Fruit fly (Drosophila melanogaster): Measurements from ENCODE around the gene Sps2.

Gene Sps2

dm6 chr2L:10342471-10342870 is at the start of gene Sps2:
Sps2 (plus strand) TSS chr2L:10342594.
- TF ChIP-seq noc (tag; optimal IDR thresholded peaks at IDR 0.05): no peak

DNA sequence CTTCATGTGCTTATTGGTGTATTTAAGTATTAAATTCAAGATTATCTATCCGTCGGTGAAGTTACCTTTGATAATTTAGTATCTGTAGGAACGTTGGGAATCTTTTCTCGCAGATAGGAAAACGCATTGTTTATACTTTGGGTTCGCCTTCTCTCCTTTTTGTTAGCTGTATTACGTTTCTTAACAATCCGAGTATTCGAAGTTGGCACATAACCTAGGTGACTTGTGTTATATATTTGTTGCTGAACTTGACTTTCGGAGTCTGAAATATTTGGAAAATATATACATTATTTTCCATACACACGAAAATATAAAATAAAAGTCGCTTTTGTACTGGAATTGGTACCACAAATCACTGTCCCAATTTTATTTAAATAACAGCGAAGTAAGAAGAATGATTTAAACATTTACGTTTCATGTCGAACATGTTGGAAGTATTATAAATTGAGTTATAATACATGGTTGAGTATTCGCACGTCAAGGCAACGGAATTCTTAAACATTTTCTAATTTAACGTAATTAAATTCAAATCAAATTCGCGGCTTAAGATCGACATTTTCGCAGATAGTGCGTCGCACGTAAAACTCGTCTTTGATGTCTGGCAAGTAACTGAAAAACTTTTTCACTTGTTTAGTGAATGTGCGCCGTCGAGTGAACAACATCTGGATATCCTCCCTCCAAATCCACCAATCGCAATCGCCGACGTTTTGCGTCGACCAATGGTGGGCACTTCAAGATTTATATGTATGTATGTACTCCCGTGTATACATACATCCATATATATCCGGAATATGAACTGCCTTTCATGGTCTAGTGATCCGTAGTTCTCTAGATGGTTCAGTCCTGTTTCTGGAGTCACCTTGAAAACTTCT is 47.4 kb upstream of the Sps2 start, which contains the start of gene Hand:
Gene Hand, minus strand, starts transcription at position 588 of the 872 bp plus-strand sequence.
- no peak for TF ChIP-seq noc (tag; optimal IDR thresholded peaks at IDR 0.05)

dm6 chr2L:10298306-10298705 is 44.1 kb upstream of the Sps2 start:
- no peak for TF ChIP-seq noc (tag; optimal IDR thresholded peaks at IDR 0.05)

- TF ChIP-seq noc (tag; optimal IDR thresholded peaks at IDR 0.05): no peak
Measured at dm6 chr2L:10299077-10299809, 43.2 kb upstream of the Sps2 start.

dm6 chr2L:10299810-10300147 is 42.6 kb upstream of the Sps2 start, which contains the start of gene CYLD:
CYLD (minus strand) TSS chr2L:10299847.
- TF ChIP-seq noc (tag; optimal IDR thresholded peaks at IDR 0.05): no peak

- no peak for TF ChIP-seq noc (tag; optimal IDR thresholded peaks at IDR 0.05)
Measured at dm6 chr2L:10301918-10302317, 40.5 kb upstream of the Sps2 start, which contains the start of gene CG13138. CG13138 (minus strand) TSS chr2L:10302018.

DNA sequence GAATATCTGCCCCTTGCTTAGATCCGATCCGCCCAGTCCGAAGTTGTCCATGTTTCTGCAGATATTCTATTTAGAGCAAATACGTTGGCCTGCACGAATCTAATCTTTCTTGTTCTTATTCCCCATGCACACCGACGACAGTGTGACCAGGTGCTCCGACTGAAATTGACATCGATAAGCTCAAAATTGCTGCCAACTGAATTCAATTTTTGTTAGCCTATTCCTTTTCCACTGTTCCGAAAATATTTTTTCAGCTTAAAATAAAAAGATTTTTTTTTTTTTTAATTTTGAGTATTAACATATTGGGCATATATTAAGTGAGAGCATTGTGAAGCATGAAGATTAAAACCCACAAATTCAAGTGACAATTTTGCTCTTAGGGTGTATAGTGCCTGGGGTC is 38.6 kb upstream of the Sps2 start, which contains the start of gene nmd:
Gene nmd, minus strand, starts transcription at position 162 of the 400 bp plus-strand sequence.
- TF ChIP-seq noc (tag; optimal IDR thresholded peaks at IDR 0.05): no peak

DNA sequence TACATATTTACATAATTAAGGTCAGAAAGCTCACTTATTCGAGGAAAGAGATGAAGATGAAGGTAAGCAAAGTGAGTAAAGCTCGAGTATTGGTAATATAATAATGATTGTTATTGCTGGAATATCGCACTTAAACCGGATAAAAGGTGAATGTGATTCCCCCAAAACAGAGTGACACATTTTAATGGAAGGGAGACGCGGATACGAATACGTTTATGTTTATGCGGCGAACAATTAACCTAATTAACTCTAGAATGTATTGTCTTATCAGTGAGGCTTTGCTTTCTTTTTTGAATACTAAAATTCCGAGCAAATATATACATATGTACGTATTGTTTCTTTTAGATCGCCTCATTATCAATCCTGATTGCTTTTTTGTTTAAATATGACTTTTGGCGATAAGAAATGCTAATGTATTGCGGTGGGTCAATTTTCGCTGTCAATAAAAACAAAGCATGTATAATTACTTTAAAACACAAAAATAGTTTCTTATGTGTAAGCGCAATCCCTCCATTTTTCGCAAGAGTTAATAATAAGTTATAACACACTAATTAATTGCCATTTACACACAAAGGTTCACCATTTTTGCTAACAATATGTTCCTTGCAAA is 36.8 kb upstream of the Sps2 start:
- TF ChIP-seq noc (tag; optimal IDR thresholded peaks at IDR 0.05): peak; percentile 64

- peak; percentile 59 for TF ChIP-seq noc (tag; optimal IDR thresholded peaks at IDR 0.05)
Measured at dm6 chr2L:10306518-10307260, 35.7 kb upstream of the Sps2 start, which contains the start of the genes CG5390 and CG4968. CG5390 (minus strand) TSS chr2L:10306594. CG4968 (plus strand) TSS chr2L:10306922.

DNA sequence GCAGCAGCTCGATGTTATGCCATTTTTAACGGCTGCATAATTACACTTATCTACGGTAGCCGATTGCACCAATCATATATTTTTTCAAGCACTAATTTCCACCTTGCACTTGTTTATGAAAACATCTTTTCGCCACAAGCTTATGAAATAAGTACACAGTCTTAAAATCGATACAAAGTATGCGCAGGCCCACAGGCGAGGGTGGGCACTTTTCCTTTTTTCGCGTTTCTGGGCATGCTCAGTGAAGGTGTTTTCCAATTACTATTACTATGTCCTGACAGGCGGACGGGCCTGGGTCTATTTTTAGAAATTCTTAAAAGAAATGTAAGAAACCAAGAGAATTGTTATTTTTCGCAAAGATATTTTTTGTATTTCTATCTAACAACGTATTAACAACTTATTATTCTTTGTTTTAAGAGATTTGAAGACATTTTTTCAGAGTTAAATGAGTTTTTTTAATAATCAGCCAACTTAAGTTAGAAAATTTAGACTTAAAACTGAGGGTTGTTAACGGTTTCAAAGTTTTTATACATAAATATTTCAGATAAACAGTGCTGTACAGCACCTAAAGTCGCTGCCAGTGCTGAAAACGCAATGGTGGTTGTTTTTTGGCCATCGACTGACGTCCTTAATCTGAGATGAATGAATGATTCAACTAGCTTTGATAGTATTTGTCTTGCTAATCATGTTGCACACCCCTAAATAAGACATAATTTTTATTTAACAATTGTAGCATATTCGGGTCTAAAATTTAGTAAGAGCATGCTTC is 31.6 kb upstream of the Sps2 start, which contains the start of gene Cdk5alpha:
Gene Cdk5alpha, minus strand, starts transcription at position 343 of the 769 bp plus-strand sequence.
- TF ChIP-seq noc (tag; optimal IDR thresholded peaks at IDR 0.05): no peak

DNA sequence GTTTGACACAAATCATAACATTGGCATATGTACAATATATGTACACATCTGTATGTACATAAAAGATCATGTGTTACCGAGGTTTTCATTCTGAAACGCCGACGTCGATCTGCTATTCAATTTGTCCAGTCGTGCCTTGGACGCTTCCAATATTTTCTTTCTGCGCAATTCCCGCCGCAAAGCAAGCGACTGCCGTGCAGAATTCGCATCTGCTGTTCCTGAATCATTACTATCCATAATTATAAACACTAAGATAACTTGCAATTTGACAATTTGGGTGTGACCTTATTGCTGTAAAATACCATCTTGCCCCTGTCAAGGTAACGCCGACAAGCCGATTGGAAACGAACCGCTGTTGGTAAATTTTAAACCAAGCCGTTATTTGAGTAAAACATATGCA is 30.6 kb upstream of the Sps2 start:
- no peak for TF ChIP-seq noc (tag; optimal IDR thresholded peaks at IDR 0.05)

DNA sequence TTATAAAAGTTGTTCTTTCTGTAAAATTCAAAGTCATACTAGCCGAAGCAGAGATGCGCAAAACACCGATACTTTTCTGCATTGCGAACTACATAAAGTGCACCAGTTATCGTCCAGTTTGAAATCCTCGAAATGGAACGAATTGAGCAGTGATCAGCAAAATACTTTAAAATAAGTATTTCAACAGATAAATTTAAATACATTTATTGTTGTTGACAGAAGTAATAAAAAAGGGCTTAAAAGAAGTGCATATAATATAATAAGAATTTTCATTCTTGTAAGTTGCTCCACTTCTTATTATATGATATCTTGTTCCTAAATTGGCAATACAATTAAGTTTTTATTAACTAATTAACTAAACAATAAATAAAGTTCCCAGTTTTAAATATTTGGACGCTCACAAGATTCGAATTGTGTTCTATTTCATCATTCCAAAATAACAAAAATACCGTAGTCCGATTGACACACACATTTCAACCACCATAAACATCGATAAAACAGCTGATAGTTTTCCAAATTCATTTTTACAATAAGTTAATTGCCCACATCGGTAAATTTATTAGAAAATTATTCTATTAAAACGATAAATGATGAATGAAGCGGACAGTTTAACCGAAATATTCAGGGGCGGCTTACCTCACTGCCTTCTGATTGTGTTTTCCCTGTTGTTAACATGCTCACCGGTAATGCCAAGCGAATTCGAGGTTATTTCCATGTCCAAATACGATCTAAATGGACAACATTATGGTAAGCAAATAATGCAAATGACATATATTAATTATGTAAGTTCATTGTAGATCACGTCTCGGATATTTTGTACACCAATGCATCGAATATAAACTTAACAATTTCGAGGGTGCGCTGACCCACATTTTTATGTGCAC is 27.8 kb upstream of the Sps2 start, which contains the start of the genes Usp14 and CG4972:
Gene Usp14, minus strand, starts transcription at position 70 of the 884 bp plus-strand sequence.
Gene CG4972, plus strand, starts transcription at position 466 of the 884 bp plus-strand sequence.
- no peak for TF ChIP-seq noc (tag; optimal IDR thresholded peaks at IDR 0.05)

DNA sequence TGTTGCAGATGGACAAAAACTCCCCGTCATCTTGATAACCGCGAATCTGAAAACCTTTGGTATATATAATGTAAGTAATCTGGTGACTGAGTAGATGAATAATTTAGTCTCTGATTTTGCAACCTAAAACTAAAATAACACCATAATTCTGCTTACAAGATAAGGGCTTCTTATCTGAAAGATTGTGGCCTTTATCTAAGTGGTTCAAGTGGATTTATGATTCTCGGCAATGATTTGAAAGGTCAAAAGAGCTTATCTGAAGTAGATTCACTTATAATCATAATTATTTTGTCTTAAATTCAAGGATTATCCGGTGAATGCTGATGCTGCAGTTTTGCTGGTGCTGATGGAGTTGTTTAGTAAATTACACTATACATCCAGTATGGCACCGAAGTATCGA is 26.5 kb upstream of the Sps2 start:
- TF ChIP-seq noc (tag; optimal IDR thresholded peaks at IDR 0.05): no peak
